Worm (Caenorhabditis elegans) whole organism, midembryonic: Measurements from ENCODE around the gene rnh-1.1.

Experiments used
- T22C8.4 ChIP-seq: fragments of 200-800 bp; sonication (Bioruptor generic); IDR thresholded peaks from 2 replicates; pipeline ENCODE4 v1.3.6; 2022; ENCODE audit warnings: missing genetic modification characterization, missing compliant biosample characterization
- flt-1 ChIP-seq: fragments of 200-800 bp; sonication (Bioruptor generic); IDR thresholded peaks from 2 replicates; pipeline ENCODE4 v1.3.6; 2022; ENCODE audit warnings: missing genetic modification characterization, missing compliant biosample characterization
- ztf-23 ChIP-seq: fragments of 200-800 bp; sonication (Bioruptor generic); IDR thresholded peaks from 2 replicates; pipeline ENCODE4 v1.3.6; 2022; ENCODE audit warnings: missing genetic modification reagents, missing genetic modification characterization, missing compliant biosample characterization
- ztf-29 ChIP-seq: fragments of 200-800 bp; sonication (Bioruptor generic); IDR thresholded peaks from 2 replicates; pipeline ENCODE4 v1.3.6; 2022; ENCODE audit warnings: missing genetic modification reagents, missing genetic modification characterization, missing compliant biosample characterization

- TF ChIP-seq ztf-29 (GFP tag; lab: Robert Waterston, UW) (no peak), flt-1 (GFP tag; lab: Robert Waterston, UW) (no peak), T22C8.4 (GFP tag; lab: Robert Waterston, UW) (no peak), ztf-23 (GFP tag; lab: Robert Waterston, UW) (no peak)
These were observed 26.1 kb upstream of the rnh-1.1 start, which contains the start of gene srab-14 for ce11 chrII:7499390-7499789.
